Fruit fly (Drosophila melanogaster) whole organism, pupa: ENCODE measurements around the gene CG14073.
A peak's percentile ranks its signal among the peaks of the same experiment; 100 is the strongest.

Experiments
- CG12605 ChIP-seq: fragments of 200-800 bp; sonication (Bioruptor generic); IDR thresholded peaks from 2 replicates; pipeline ENCODE4 v1.3.6; 2022; ENCODE audit warnings: missing biosample characterization, missing genetic modification characterization
- CG17806 ChIP-seq: fragments of 200-800 bp; sonication (Bioruptor generic); optimal IDR thresholded peaks from 2 replicates; lab custom pipeline; 2018; ENCODE audit warnings: missing biosample characterization, mild to moderate bottlenecking, missing genetic modification characterization, moderate library complexity
- CG32121 ChIP-seq: fragments of 200-800 bp; sonication (Bioruptor generic); IDR thresholded peaks from 2 replicates; pipeline ENCODE4 v1.3.6; 2022; ENCODE audit warnings: missing biosample characterization, missing genetic modification characterization
- CG8159 ChIP-seq: fragments of 200-800 bp; sonication (Bioruptor generic); optimal IDR thresholded peaks from 3 replicates; lab custom pipeline; 2018; ENCODE audit warnings: missing biosample characterization, mild to moderate bottlenecking, missing genetic modification characterization, moderate library complexity
- D1 ChIP-seq: fragments of 200-800 bp; sonication (Bioruptor generic); optimal IDR thresholded peaks from 2 replicates; lab custom pipeline; 2018; ENCODE audit warnings: missing biosample characterization, mild to moderate bottlenecking, missing genetic modification characterization, moderate library complexity
- EcR ChIP-seq: fragments of 200-800 bp; sonication (Bioruptor generic); optimal IDR thresholded peaks from 3 replicates; lab custom pipeline; 2019; ENCODE audit warnings: missing biosample characterization, missing genetic modification characterization, mild to moderate bottlenecking, moderate library complexity, missing genetic modification reagents
- Pif1A ChIP-seq: fragments of 200-800 bp; sonication (Bioruptor generic); optimal IDR thresholded peaks from 3 replicates; lab custom pipeline; 2016; ENCODE audit warnings: missing biosample characterization, missing genetic modification characterization
- Pif1B ChIP-seq: fragments of 200-800 bp; sonication (Bioruptor generic); optimal IDR thresholded peaks from 3 replicates; lab custom pipeline; 2016; ENCODE audit warnings: missing biosample characterization, missing genetic modification characterization
- fd96Ca ChIP-seq: fragments of 200-800 bp; sonication (Bioruptor generic); IDR thresholded peaks from 3 replicates; pipeline ENCODE4 v1.3.6; 2022; ENCODE audit warnings: missing biosample characterization, missing genetic modification characterization
- rn ChIP-seq: fragments of 200-800 bp; sonication (Bioruptor generic); IDR thresholded peaks from 2 replicates; pipeline ENCODE4 v1.3.6; 2022; ENCODE audit warnings: missing biosample characterization, missing genetic modification characterization

DNA sequence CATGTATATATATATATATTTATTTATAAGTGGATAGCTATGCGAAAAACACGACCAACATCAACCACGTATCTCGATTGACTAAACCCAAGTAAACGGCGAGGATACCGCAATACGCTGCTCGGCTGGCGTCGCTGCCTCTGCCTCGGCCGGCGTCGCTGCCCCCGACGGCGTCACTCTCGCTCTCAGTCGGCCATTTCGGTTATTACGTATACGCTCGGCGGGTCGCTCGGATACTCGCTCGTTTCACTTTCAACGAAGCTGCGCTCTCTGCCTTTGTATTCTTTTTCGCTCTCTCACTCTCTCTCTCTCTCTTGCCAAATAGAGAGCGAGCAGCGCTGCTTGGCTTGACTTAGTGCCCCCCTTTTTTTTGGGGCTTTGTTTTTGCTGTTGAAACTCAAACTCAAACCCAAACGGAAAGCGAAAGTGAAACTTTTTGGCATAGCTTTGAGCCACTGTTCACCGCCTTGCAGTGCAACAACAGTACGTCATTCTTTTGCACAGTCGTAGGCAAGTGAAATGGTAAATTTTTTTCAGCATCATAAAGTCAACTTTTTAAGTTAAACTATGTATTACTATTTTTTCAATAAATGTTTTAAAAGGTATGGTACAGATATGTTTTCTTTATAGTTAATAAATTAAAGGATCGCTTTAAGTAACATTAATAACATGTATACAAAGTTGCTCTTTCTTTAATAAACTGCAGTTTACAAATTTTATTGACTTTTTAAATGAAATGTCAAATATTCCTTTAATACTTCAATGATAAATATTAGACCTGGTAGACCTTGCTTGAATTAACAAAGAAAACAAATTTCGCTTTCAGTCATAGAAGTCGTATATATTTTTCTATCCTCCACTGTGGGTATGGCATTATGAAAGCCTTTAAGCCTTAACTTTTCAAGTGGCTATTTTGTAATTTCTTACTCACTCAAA, 54.5 kb downstream of the CG14073 start:
- TF ChIP-seq CG8159 (peak; percentile 33), EcR (GFP tag; lab: Kevin White, UChicago) (peak; percentile 60), D1 (no peak), rn (no peak), Pif1A (GFP tag; lab: Kevin White, UChicago) (peak; percentile 49), fd96Ca (GFP tag; lab: Robert Waterston, UW) (peak; percentile 82; the same call in 2 of the 3 replicates), CG32121 (GFP tag; lab: Robert Waterston, UW) (no peak; the same call in none of the 2 replicates), Pif1B (peak; percentile 33), CG17806 (tag; lab: Kevin White, UChicago) (no peak), CG12605 (GFP tag; lab: Robert Waterston, UW) (peak; percentile 64)
